Worm (Caenorhabditis elegans): Measurements from ENCODE around the gene F15H10.8.

- TF ChIP-seq nhr-28 (tag; optimal IDR thresholded peaks at IDR 0.05), result no peak
- no peak for TF ChIP-seq ztf-4 (tag; optimal IDR thresholded peaks at IDR 0.05)
- TF ChIP-seq mep-1 (tag; optimal IDR thresholded peaks at IDR 0.05), result no peak
- TF ChIP-seq elt-3 (tag; optimal IDR thresholded peaks at IDR 0.05), result no peak
- TF ChIP-seq nhr-20 (tag; optimal IDR thresholded peaks at IDR 0.05), result no peak
- no peak for TF ChIP-seq grh-1 (GFP tag; IDR thresholded peaks at IDR 0.05)
- no peak for TF ChIP-seq Y116A8C.19 (tag; optimal IDR thresholded peaks at IDR 0.05; ENCODE audit: borderline replicate concordance)
- TF ChIP-seq jun-1 (tag; optimal IDR thresholded peaks at IDR 0.05), result no peak
- TF ChIP-seq xbp-1 (tag; optimal IDR thresholded peaks at IDR 0.05), result no peak
- no peak for TF ChIP-seq fkh-10 (GFP tag; optimal IDR thresholded peaks at IDR 0.05)
- TF ChIP-seq lsy-2 (tag; optimal IDR thresholded peaks at IDR 0.05), result no peak
- TF ChIP-seq ceh-82 (tag; optimal IDR thresholded peaks at IDR 0.05), result no peak
These were observed 14.2 kb upstream of the F15H10.8 start, which contains the start of gene F15H10.10 for ce11 chrV:10416925-10417324.

Data from whole organism, L1 larva.